In genomic region chrV:10044735-10045134, ce11 we compare ENCODE assay signal across 5 worm cellular contexts.
TF ChIP-seq lines count a peak whose summit lies in the region.

No protein-coding gene starts in this region.

TF ChIP-seq in whole organism, L1 larva, 84 proteins besides CTCF, POLR2A, EP300 and RAD21:
- TF ChIP-seq mep-1 (tag; optimal IDR thresholded peaks at IDR 0.05; lab: Kevin White, UChicago) (peak; percentile 9), lin-14 (GFP tag; optimal IDR thresholded peaks at IDR 0.05; lab: Kevin White, UChicago) (peak; percentile 9), dsc-1 (tag; optimal IDR thresholded peaks at IDR 0.05; lab: Kevin White, UChicago) (no peak), nhr-85 (tag; lab: Kevin White, UChicago) (peak; percentile 16), unc-98 (GFP tag; IDR thresholded peaks at IDR 0.05; lab: Robert Waterston, UW) (no peak)

TF ChIP-seq in whole organism, L2 larva, 48 proteins besides CTCF, POLR2A, EP300 and RAD21:
- peak; percentile 30 for TF ChIP-seq F13H6.1 (tag; optimal IDR thresholded peaks at IDR 0.05; lab: Kevin White, UChicago)
- TF ChIP-seq nhr-10 (tag; optimal IDR thresholded peaks at IDR 0.05; lab: Kevin White, UChicago), result no peak
- no peak for TF ChIP-seq unc-39 (tag; optimal IDR thresholded peaks at IDR 0.05; lab: Kevin White, UChicago)
TF ChIP-seq in whole organism, L2 larva: peak in this region for 1.

TF ChIP-seq in whole organism, L3 larva, 47 proteins besides CTCF, POLR2A, EP300 and RAD21:
- peak; percentile 69 for TF ChIP-seq pha-4 (tag; optimal IDR thresholded peaks at IDR 0.05; lab: Kevin White, UChicago)
- no peak for TF ChIP-seq egl-5 (tag; optimal IDR thresholded peaks at IDR 0.05; lab: Kevin White, UChicago)

TF ChIP-seq in whole organism, L4 larva, 104 proteins besides CTCF, POLR2A, EP300 and RAD21:
- TF ChIP-seq vab-7 (GFP tag; IDR thresholded peaks at IDR 0.05; lab: Robert Waterston, UW) (no peak), nhr-11 (tag; optimal IDR thresholded peaks at IDR 0.05; lab: Kevin White, UChicago) (no peak), aha-1 (tag; lab: Kevin White, UChicago) (peak; percentile 29), set-16 (GFP tag; IDR thresholded peaks at IDR 0.05; lab: Robert Waterston, UW) (no peak), ztf-7 (tag; optimal IDR thresholded peaks at IDR 0.05; lab: Kevin White, UChicago) (no peak)

TF ChIP-seq in whole organism, late embryonic, 69 proteins besides CTCF, POLR2A, EP300 and RAD21:
- no peak for TF ChIP-seq ceh-24 (tag; optimal IDR thresholded peaks at IDR 0.05; lab: Kevin White, UChicago)
- TF ChIP-seq ceh-34 (tag; optimal IDR thresholded peaks at IDR 0.05; lab: Kevin White, UChicago), result peak; percentile 68
- TF ChIP-seq ceh-19 (GFP tag; optimal IDR thresholded peaks at IDR 0.05; lab: Kevin White, UChicago), result peak; percentile 58
TF ChIP-seq in whole organism, late embryonic: peak in this region for 2.

Comparison
In these comparisons a context has a peak if more than half of its experiments do, and no peak if none do; other contexts are left out.
1. Of the 29 proteins assayed by ChIP-seq in both whole organism, L4 larva and whole organism, L1 larva: peak only in whole organism, L4 larva: aha-1; only in whole organism, L1 larva: mep-1; in both: none; in neither: 27.